Fruit fly (Drosophila melanogaster) whole organism, embryonic: ENCODE data around the gene RpL37A.

ENCODE experiments used
- ATbp ChIP-seq: fragments of 200-800 bp; sonication (Bioruptor generic); optimal IDR thresholded peaks from 2 replicates; lab custom pipeline; 2017; ENCODE audit warnings: missing biosample characterization, mild to moderate bottlenecking, missing genetic modification characterization, missing genetic modification reagents
- Abd-B ChIP-seq: fragments of 200-800 bp; sonication (Bioruptor generic); optimal IDR thresholded peaks from 2 replicates; lab custom pipeline; 2018; ENCODE audit warnings: missing biosample characterization, mild to moderate bottlenecking, missing genetic modification characterization, moderate library complexity
- Aef1 ChIP-seq: fragments of 200-800 bp; sonication (Bioruptor generic); IDR thresholded peaks from 3 replicates; pipeline ENCODE4 v1.3.6; 2022; ENCODE audit warnings: missing biosample characterization, missing genetic modification characterization
- Asciz ChIP-seq: fragments of 200-800 bp; sonication (Bioruptor generic); optimal IDR thresholded peaks from 2 replicates; lab custom pipeline; 2017; ENCODE audit warnings: missing biosample characterization, mild to moderate bottlenecking, missing genetic modification characterization, missing genetic modification reagents
- C15 ChIP-seq: fragments of 200-800 bp; sonication (Bioruptor generic); IDR thresholded peaks from 3 replicates; pipeline ENCODE4 v1.3.6; 2022; ENCODE audit warnings: missing biosample characterization, missing genetic modification characterization
- CG10959 ChIP-seq: fragments of 200-800 bp; sonication (Bioruptor generic); IDR thresholded peaks from 2 replicates; pipeline ENCODE4 v1.3.6; 2022; ENCODE audit warnings: missing biosample characterization, missing genetic modification characterization
- CG11093 ChIP-seq: fragments of 200-800 bp; sonication (Bioruptor generic); IDR thresholded peaks from 3 replicates; pipeline ENCODE4 v1.3.6; 2022; ENCODE audit warnings: missing biosample characterization, missing genetic modification characterization
- CG11247 ChIP-seq: fragments of 200-800 bp; sonication (Bioruptor generic); IDR thresholded peaks from 2 replicates; pipeline ENCODE4 v1.3.6; 2022; ENCODE audit warnings: missing biosample characterization, missing genetic modification characterization
- CG12299 ChIP-seq: fragments of 200-800 bp; sonication (Bioruptor generic); optimal IDR thresholded peaks from 2 replicates; lab custom pipeline; 2018; ENCODE audit warnings: missing biosample characterization, mild to moderate bottlenecking, missing genetic modification characterization
- CG13287 ChIP-seq: fragments of 200-800 bp; sonication (Bioruptor generic); IDR thresholded peaks from 2 replicates; pipeline ENCODE4 v1.3.6; 2022; ENCODE audit warnings: missing biosample characterization, missing genetic modification characterization; ENCODE audit not compliant: partially characterized antibody
- CG1647 ChIP-seq: fragments of 200-800 bp; sonication (Bioruptor generic); optimal IDR thresholded peaks from 3 replicates; lab custom pipeline; 2016; ENCODE audit warnings: missing biosample characterization, missing genetic modification characterization
- CG17361 ChIP-seq: fragments of 200-800 bp; sonication (Bioruptor generic); IDR thresholded peaks from 3 replicates; pipeline ENCODE4 v1.3.6; 2022; ENCODE audit warnings: missing biosample characterization, missing genetic modification characterization
- CG17612 ChIP-seq: fragments of 200-800 bp; sonication (Bioruptor generic); IDR thresholded peaks from 2 replicates; pipeline ENCODE4 v1.3.6; 2022; ENCODE audit warnings: missing biosample characterization, missing genetic modification characterization
- CG17802 ChIP-seq: fragments of 200-800 bp; sonication (Bioruptor generic); optimal IDR thresholded peaks from 2 replicates; lab custom pipeline; 2018; ENCODE audit warnings: missing biosample characterization, mild to moderate bottlenecking, missing genetic modification characterization, moderate library complexity
- CG17912 ChIP-seq: fragments of 200-800 bp; sonication (Bioruptor generic); optimal IDR thresholded peaks from 2 replicates; lab custom pipeline; 2018; ENCODE audit warnings: missing biosample characterization, mild to moderate bottlenecking, missing genetic modification characterization
- CG3163 ChIP-seq: fragments of 200-800 bp; sonication (Bioruptor generic); optimal IDR thresholded peaks from 3 replicates; lab custom pipeline; 2016; ENCODE audit warnings: missing biosample characterization, missing genetic modification characterization
- CG3407 ChIP-seq: fragments of 200-800 bp; sonication (Bioruptor generic); optimal IDR thresholded peaks from 2 replicates; lab custom pipeline; 2018; ENCODE audit warnings: missing biosample characterization, mild to moderate bottlenecking, missing genetic modification characterization
- CG3838 ChIP-seq: fragments of 200-800 bp; sonication (Bioruptor generic); optimal IDR thresholded peaks from 3 replicates; lab custom pipeline; 2016; ENCODE audit warnings: missing biosample characterization, missing genetic modification characterization
- CG42726 ChIP-seq: fragments of 200-800 bp; sonication (Bioruptor generic); IDR thresholded peaks from 2 replicates; pipeline ENCODE4 v1.3.6; 2022; ENCODE audit warnings: missing biosample characterization, missing genetic modification characterization; ENCODE audit not compliant: partially characterized antibody
- CG4424 ChIP-seq: fragments of 200-800 bp; sonication (Bioruptor generic); optimal IDR thresholded peaks from 3 replicates; lab custom pipeline; 2016; ENCODE audit warnings: missing biosample characterization, missing genetic modification characterization
- CG4730 ChIP-seq: fragments of 200-800 bp; sonication (Bioruptor generic); IDR thresholded peaks from 2 replicates; pipeline ENCODE4 v1.3.6; 2022; ENCODE audit warnings: missing biosample characterization, missing genetic modification characterization
- CG6175 ChIP-seq: fragments of 200-800 bp; sonication (Bioruptor generic); IDR thresholded peaks from 3 replicates; pipeline ENCODE4 v1.3.6; 2022; ENCODE audit warnings: missing biosample characterization, missing genetic modification characterization
- CG6791 ChIP-seq: fragments of 200-800 bp; sonication (Bioruptor generic); IDR thresholded peaks from 3 replicates; pipeline ENCODE4 v1.3.6; 2022; ENCODE audit warnings: missing biosample characterization, missing genetic modification characterization; ENCODE audit not compliant: partially characterized antibody
- CG7372 ChIP-seq: fragments of 200-800 bp; sonication (Bioruptor generic); IDR thresholded peaks from 2 replicates; pipeline ENCODE4 v1.3.6; 2022; ENCODE audit warnings: missing biosample characterization, missing genetic modification characterization
- CG7928 ChIP-seq: fragments of 200-800 bp; sonication (Bioruptor generic); optimal IDR thresholded peaks from 2 replicates; lab custom pipeline; 2017; ENCODE audit warnings: missing biosample characterization, mild to moderate bottlenecking, missing genetic modification characterization
- CG8388 ChIP-seq: fragments of 200-800 bp; sonication (Bioruptor generic); optimal IDR thresholded peaks from 2 replicates; lab custom pipeline; 2019; ENCODE audit warnings: missing biosample characterization, mild to moderate bottlenecking, missing genetic modification characterization, moderate library complexity
- CG9727 ChIP-seq: fragments of 200-800 bp; sonication (Bioruptor generic); optimal IDR thresholded peaks from 3 replicates; lab custom pipeline; 2017; ENCODE audit warnings: missing biosample characterization, mild to moderate bottlenecking, missing genetic modification characterization
- CkIIα-i1 ChIP-seq: fragments of 200-800 bp; sonication (Bioruptor generic); IDR thresholded peaks from 2 replicates; pipeline ENCODE4 v1.3.6; 2022; ENCODE audit warnings: missing biosample characterization, missing genetic modification characterization
- Dref ChIP-seq: fragments of 200-800 bp; sonication (Bioruptor generic); IDR thresholded peaks from 2 replicates; pipeline ENCODE4 v1.3.6; 2022; ENCODE audit warnings: missing biosample characterization, missing genetic modification characterization
- Fer3 ChIP-seq: fragments of 200-800 bp; sonication (Bioruptor generic); optimal IDR thresholded peaks from 2 replicates; lab custom pipeline; 2018; ENCODE audit warnings: missing biosample characterization, mild to moderate bottlenecking, missing genetic modification characterization, moderate library complexity
- H15 ChIP-seq: fragments of 200-800 bp; sonication (Bioruptor generic); IDR thresholded peaks from 3 replicates; pipeline ENCODE4 v1.3.6; 2022; ENCODE audit warnings: missing biosample characterization, missing genetic modification characterization
- Hr78 ChIP-seq, 2 experiments: fragments of 200-800 bp in 1 of 2; fragments of >200 bp in 1 of 2; sonication (Bioruptor generic) in 1 of 2; optimal IDR thresholded peaks; 2 replicates each; lab custom pipeline; 2017 to 2019; ENCODE audit warnings: missing biosample characterization in 2 of 2, missing genetic modification characterization in 2 of 2, mild to moderate bottlenecking in 1 of 2, moderate library complexity in 1 of 2
- Xbp1 ChIP-seq: fragments of 200-800 bp; sonication (Bioruptor generic); optimal IDR thresholded peaks from 3 replicates; lab custom pipeline; 2016; ENCODE audit warnings: missing biosample characterization, mild to moderate bottlenecking, missing genetic modification characterization
- YL-1 ChIP-seq: fragments of 200-800 bp; sonication (Bioruptor generic); optimal IDR thresholded peaks from 3 replicates; lab custom pipeline; 2017; ENCODE audit warnings: missing biosample characterization, mild to moderate bottlenecking, missing genetic modification characterization
- bowl ChIP-seq: fragments of 200-800 bp; sonication (Bioruptor generic); IDR thresholded peaks from 2 replicates; pipeline ENCODE4 v1.3.6; 2022; ENCODE audit warnings: missing biosample characterization, missing genetic modification characterization
- cg ChIP-seq: fragments of 200-800 bp; sonication (Bioruptor generic); optimal IDR thresholded peaks from 3 replicates; lab custom pipeline; 2019; ENCODE audit warnings: missing biosample characterization, mild to moderate bottlenecking, missing genetic modification characterization, moderate library complexity
- chn ChIP-seq: fragments of 200-800 bp; sonication (Bioruptor generic); optimal IDR thresholded peaks from 2 replicates; lab custom pipeline; 2016; ENCODE audit warnings: missing biosample characterization, missing genetic modification characterization
- ci ChIP-seq: fragments of 200-800 bp; sonication (Bioruptor generic); IDR thresholded peaks from 3 replicates; pipeline ENCODE4 v1.3.6; 2022; ENCODE audit warnings: missing biosample characterization, missing genetic modification characterization
- corto ChIP-seq: fragments of 200-800 bp; sonication (Bioruptor generic); optimal IDR thresholded peaks from 2 replicates; lab custom pipeline; 2016; ENCODE audit warnings: missing biosample characterization, mild to moderate bottlenecking, missing genetic modification characterization, moderate library complexity
- crol ChIP-seq: fragments of 200-800 bp; sonication (Bioruptor generic); IDR thresholded peaks from 2 replicates; pipeline ENCODE4 v1.3.6; 2022; ENCODE audit warnings: missing biosample characterization, missing genetic modification characterization
- cwo ChIP-seq: fragments of 200-800 bp; sonication (Bioruptor generic); optimal IDR thresholded peaks from 3 replicates; lab custom pipeline; 2017; ENCODE audit warnings: missing biosample characterization, missing genetic modification characterization, mild to moderate bottlenecking, moderate library complexity, missing genetic modification reagents
- gcm ChIP-seq: fragments of 200-800 bp; sonication (Bioruptor generic); optimal IDR thresholded peaks from 2 replicates; lab custom pipeline; 2019; ENCODE audit warnings: missing biosample characterization, mild to moderate bottlenecking, missing genetic modification characterization, moderate library complexity
- knrl ChIP-seq: fragments of 200-800 bp; sonication (Bioruptor generic); IDR thresholded peaks from 3 replicates; pipeline ENCODE4 v1.3.6; 2022; ENCODE audit warnings: missing biosample characterization, missing genetic modification characterization; ENCODE audit not compliant: partially characterized antibody
- lmd ChIP-seq: fragments of 200-800 bp; sonication (Bioruptor generic); IDR thresholded peaks from 2 replicates; pipeline ENCODE4 v1.3.6; 2022; ENCODE audit warnings: missing biosample characterization, missing genetic modification characterization
- pnt ChIP-seq: fragments of 200-800 bp; sonication (Bioruptor generic); optimal IDR thresholded peaks from 3 replicates; lab custom pipeline; 2016; ENCODE audit warnings: missing biosample characterization, missing genetic modification characterization
- schlank ChIP-seq: fragments of 200-800 bp; sonication (Bioruptor generic); optimal IDR thresholded peaks from 2 replicates; lab custom pipeline; 2018; ENCODE audit warnings: missing biosample characterization, mild to moderate bottlenecking, missing genetic modification characterization
- shn ChIP-seq: fragments of 200-800 bp; sonication (Bioruptor generic); optimal IDR thresholded peaks from 3 replicates; lab custom pipeline; 2016; ENCODE audit warnings: missing biosample characterization, missing genetic modification characterization
- slbo ChIP-seq: fragments of 200-800 bp; sonication (Bioruptor generic); IDR thresholded peaks from 2 replicates; pipeline ENCODE4 v1.3.6; 2022; ENCODE audit warnings: missing biosample characterization, missing genetic modification characterization
- sob ChIP-seq: fragments of 200-800 bp; sonication (Bioruptor generic); IDR thresholded peaks from 2 replicates; pipeline ENCODE4 v1.3.6; 2022; ENCODE audit warnings: missing biosample characterization, missing genetic modification characterization
- stwl ChIP-seq: fragments of 200-800 bp; sonication (Bioruptor generic); optimal IDR thresholded peaks from 3 replicates; lab custom pipeline; 2018; ENCODE audit warnings: missing biosample characterization, mild to moderate bottlenecking, missing genetic modification characterization, moderate library complexity
- tio ChIP-seq: fragments of 200-800 bp; sonication (Bioruptor generic); optimal IDR thresholded peaks from 2 replicates; lab custom pipeline; 2017; ENCODE audit warnings: missing biosample characterization, missing genetic modification characterization, inconsistent platforms
- tup ChIP-seq: fragments of 200-800 bp; sonication (Bioruptor generic); optimal IDR thresholded peaks from 2 replicates; lab custom pipeline; 2016; ENCODE audit warnings: missing biosample characterization, mild to moderate bottlenecking, missing genetic modification characterization, moderate library complexity

RpL37A gene

dm6 chr2L:5042076-5042475, 28.7 kb upstream of the RpL37A start (continued):
- no peak for TF ChIP-seq Abd-B (GFP tag; lab: Kevin White, UChicago)
- TF ChIP-seq bowl (GFP tag; lab: Robert Waterston, UW), result no peak
- no peak for TF ChIP-seq cwo (GFP tag; lab: Kevin White, UChicago)
- no peak for TF ChIP-seq CG3407
- TF ChIP-seq CG4424 (GFP tag; lab: Kevin White, UChicago), result no peak
- no peak for TF ChIP-seq gcm (GFP tag; lab: Kevin White, UChicago)
- TF ChIP-seq Dref, result no peak
- no peak for TF ChIP-seq Aef1 (GFP tag; lab: Robert Waterston, UW)
- peak; percentile 36 for TF ChIP-seq CG9727 (GFP tag; lab: Kevin White, UChicago)
- TF ChIP-seq CG11093 (GFP tag; lab: Robert Waterston, UW), result no peak
- no peak for TF ChIP-seq CG6791 (GFP tag; lab: Robert Waterston, UW)
- no peak for TF ChIP-seq CG17802 (tag; lab: Kevin White, UChicago)
- TF ChIP-seq CG11247 (GFP tag; lab: Robert Waterston, UW), result no peak
- TF ChIP-seq pnt (GFP tag; lab: Kevin White, UChicago), result no peak
- TF ChIP-seq chn (GFP tag; lab: Kevin White, UChicago), result no peak
- no peak for TF ChIP-seq CG3163 (GFP tag; lab: Kevin White, UChicago)
- no peak for TF ChIP-seq Hr78 (GFP tag; optimal IDR thresholded peaks at IDR 0.05; lab: Kevin White, UChicago)
- TF ChIP-seq CG6175 (GFP tag; lab: Robert Waterston, UW), result no peak
- no peak for TF ChIP-seq corto (GFP tag; lab: Kevin White, UChicago)
- TF ChIP-seq CG7372 (GFP tag; lab: Robert Waterston, UW), result no peak
- no peak for TF ChIP-seq sob
- no peak for TF ChIP-seq slbo (GFP tag; lab: Robert Waterston, UW)
- no peak for TF ChIP-seq CG17912 (GFP tag; lab: Kevin White, UChicago)
- TF ChIP-seq tio, result no peak
- no peak for TF ChIP-seq CG4730 (GFP tag; lab: Robert Waterston, UW)
- peak; percentile 53; the same call in 2 of the 3 replicates for TF ChIP-seq CG17361
- no peak for TF ChIP-seq stwl (tag; lab: Kevin White, UChicago)
- no peak for TF ChIP-seq Xbp1
- no peak for TF ChIP-seq CkIIα-i1 (GFP tag; lab: Robert Waterston, UW)
- TF ChIP-seq Asciz, result no peak
- TF ChIP-seq CG3838 (GFP tag; lab: Kevin White, UChicago), result no peak
- no peak for TF ChIP-seq ci (GFP tag; lab: Robert Waterston, UW)
- TF ChIP-seq knrl, result no peak
- no peak for TF ChIP-seq CG17612
- TF ChIP-seq Fer3, result peak; percentile 11
- no peak for TF ChIP-seq CG1647
- no peak for TF ChIP-seq crol
- TF ChIP-seq H15 (GFP tag; lab: Robert Waterston, UW), result no peak
- TF ChIP-seq CG7928 (GFP tag; lab: Kevin White, UChicago), result no peak
- TF ChIP-seq C15 (GFP tag; lab: Robert Waterston, UW), result no peak
- TF ChIP-seq CG8388 (GFP tag; lab: Kevin White, UChicago), result peak; percentile 15
- TF ChIP-seq CG42726 (GFP tag; lab: Robert Waterston, UW), result no peak
- no peak for TF ChIP-seq ATbp (GFP tag; lab: Kevin White, UChicago)
- TF ChIP-seq lmd (GFP tag; lab: Robert Waterston, UW), result no peak
- no peak for TF ChIP-seq tup (GFP tag; lab: Kevin White, UChicago)
- TF ChIP-seq schlank (tag; lab: Kevin White, UChicago), result no peak
- TF ChIP-seq cg (GFP tag; lab: Kevin White, UChicago), result no peak
- TF ChIP-seq CG12299 (tag; lab: Kevin White, UChicago), result no peak
- TF ChIP-seq CG10959 (GFP tag; lab: Robert Waterston, UW), result no peak
- TF ChIP-seq YL-1 (GFP tag; lab: Kevin White, UChicago), result no peak
- TF ChIP-seq shn, result no peak
- TF ChIP-seq CG13287 (GFP tag; lab: Robert Waterston, UW), result no peak
